Worm (Caenorhabditis elegans) whole organism, young adult: ENCODE measurements around the gene avr-15.

Experiments
- B0261.1 ChIP-seq: sonication (generic microtip); optimal IDR thresholded peaks from 2 replicates; lab custom pipeline; 2016; ENCODE audit warnings: mild to moderate bottlenecking, missing genetic modification characterization, moderate library complexity, missing compliant biosample characterization
- C06A6.2 ChIP-seq: fragments of 200-800 bp; sonication (Bioruptor generic); conservative IDR thresholded peaks from 2 replicates; pipeline ENCODE4 v1.3.6; 2022; ENCODE audit warnings: missing genetic modification characterization, missing compliant biosample characterization
- C17E4.6 ChIP-seq: fragments of 200-800 bp; sonication (Bioruptor generic); IDR thresholded peaks from 2 replicates; pipeline ENCODE4 v1.3.6; 2022; ENCODE audit warnings: missing genetic modification reagents, missing genetic modification characterization, missing compliant biosample characterization
- D2030.7 ChIP-seq: fragments of 200-800 bp; sonication (Bioruptor generic); IDR thresholded peaks from 2 replicates; pipeline ENCODE4 v1.3.6; 2022; ENCODE audit warnings: missing genetic modification reagents, missing genetic modification characterization, missing compliant biosample characterization
- F10E7.11 ChIP-seq: sonication (generic microtip); optimal IDR thresholded peaks from 2 replicates; lab custom pipeline; 2017; ENCODE audit warnings: mild to moderate bottlenecking, missing genetic modification characterization, moderate library complexity, missing compliant biosample characterization
- F23B12.7 ChIP-seq: sonication (generic microtip); optimal IDR thresholded peaks from 2 replicates; lab custom pipeline; 2017; ENCODE audit warnings: missing genetic modification characterization, mild to moderate bottlenecking, missing compliant biosample characterization, antibody characterized with exemption, moderate library complexity; ENCODE audit not compliant: insufficient read depth
- F37B4.10 ChIP-seq: fragments of 200-800 bp; sonication (Bioruptor generic); IDR thresholded peaks from 2 replicates; pipeline ENCODE4 v1.3.6; 2022; ENCODE audit warnings: missing genetic modification characterization, missing compliant biosample characterization
- F49E8.2 ChIP-seq: sonication (generic microtip); optimal IDR thresholded peaks from 3 replicates; lab custom pipeline; 2017; ENCODE audit warnings: missing genetic modification characterization, mild to moderate bottlenecking, missing compliant biosample characterization, antibody characterized with exemption, moderate library complexity; ENCODE audit not compliant: insufficient read depth
- F57C9.4 ChIP-seq: sonication (generic microtip); optimal IDR thresholded peaks from 2 replicates; lab custom pipeline; 2017; ENCODE audit warnings: mild to moderate bottlenecking, missing genetic modification characterization, missing compliant biosample characterization
- K11D2.4 ChIP-seq: fragments of 200-800 bp; sonication (Bioruptor generic); IDR thresholded peaks from 2 replicates; pipeline ENCODE4 v1.3.6; 2022; ENCODE audit warnings: missing genetic modification reagents, missing genetic modification characterization, missing compliant biosample characterization
- K12H6.12 ChIP-seq: fragments of 200-800 bp; sonication (Bioruptor generic); optimal IDR thresholded peaks from 2 replicates; lab custom pipeline; 2018; ENCODE audit warnings: mild to moderate bottlenecking, missing genetic modification characterization, missing compliant biosample characterization
- ZK185.1 ChIP-seq: sonication (generic microtip); optimal IDR thresholded peaks from 2 replicates; lab custom pipeline; 2016; ENCODE audit warnings: mild to moderate bottlenecking, missing genetic modification characterization, missing compliant biosample characterization; ENCODE audit not compliant: poor library complexity, severe bottlenecking
- ama-1 ChIP-seq, 3 experiments: fragments of 150-350 bp in 1 of 3; sonication (generic microtip) in 2 of 3; optimal IDR thresholded peaks; 2 replicates each; lab custom pipeline; 2014 to 2018; ENCODE audit warnings: missing biosample characterization in 2 of 3, missing genetic modification characterization in 2 of 3, missing genetic modification reagents in 2 of 3
- atf-7 ChIP-seq: sonication (generic microtip); optimal IDR thresholded peaks from 2 replicates; lab custom pipeline; 2017; ENCODE audit warnings: mild to moderate bottlenecking, missing genetic modification characterization, missing compliant biosample characterization
- attf-3 ChIP-seq: fragments of 200-800 bp; sonication (Bioruptor generic); conservative IDR thresholded peaks from 2 replicates; pipeline ENCODE4 v1.3.6; 2022; ENCODE audit warnings: missing genetic modification reagents, missing genetic modification characterization, missing compliant biosample characterization
- cebp-1 ChIP-seq, 2 experiments: fragments of 200-800 bp in 1 of 2; sonication (Bioruptor generic) in 1 of 2; sonication (generic microtip) in 1 of 2; IDR thresholded peaks in 1 of 2; optimal IDR thresholded peaks in 1 of 2; 2 replicates each; pipeline versions ENCODE4 v1.3.6 to Lab custom; 2017 to 2022; ENCODE audit warnings: missing compliant biosample characterization in 2 of 2, missing genetic modification characterization in 2 of 2, mild to moderate bottlenecking in 1 of 2, missing genetic modification reagents in 1 of 2, moderate library complexity in 1 of 2
- ceh-27 ChIP-seq: fragments of 200-800 bp; sonication (Bioruptor generic); optimal IDR thresholded peaks from 2 replicates; lab custom pipeline; 2018; ENCODE audit warnings: mild to moderate bottlenecking, missing genetic modification characterization, moderate library complexity, missing compliant biosample characterization
- ceh-91 ChIP-seq: fragments of 200-800 bp; sonication (Bioruptor generic); IDR thresholded peaks from 2 replicates; pipeline ENCODE4 v1.3.6; 2022; ENCODE audit warnings: missing genetic modification reagents, missing genetic modification characterization, missing compliant biosample characterization
- dox-1 ChIP-seq: fragments of 200-800 bp; sonication (Bioruptor generic); IDR thresholded peaks from 2 replicates; pipeline ENCODE4 v1.3.6; 2022; ENCODE audit warnings: missing genetic modification reagents, missing genetic modification characterization, missing compliant biosample characterization
- egl-18 ChIP-seq: fragments of 200-800 bp; sonication (Bioruptor generic); IDR thresholded peaks from 2 replicates; pipeline ENCODE4 v1.3.6; 2022; ENCODE audit warnings: missing genetic modification reagents, missing genetic modification characterization, missing compliant biosample characterization
- hmg-1.2 ChIP-seq: fragments of 200-800 bp; sonication (Bioruptor generic); IDR thresholded peaks from 2 replicates; pipeline ENCODE4 v1.3.6; 2022; ENCODE audit warnings: missing genetic modification reagents, missing genetic modification characterization, missing compliant biosample characterization
- hsf-1 ChIP-seq: fragments of 200-800 bp; sonication (Bioruptor generic); IDR thresholded peaks from 2 replicates; pipeline ENCODE4 v1.3.6; 2022; ENCODE audit warnings: missing genetic modification reagents, missing genetic modification characterization, missing compliant biosample characterization
- lsl-1 ChIP-seq: fragments of 200-800 bp; sonication (Bioruptor generic); optimal IDR thresholded peaks from 2 replicates; lab custom pipeline; 2018; ENCODE audit warnings: mild to moderate bottlenecking, missing genetic modification characterization, moderate library complexity, missing compliant biosample characterization
- madf-3 ChIP-seq: fragments of 200-800 bp; sonication (Bioruptor generic); IDR thresholded peaks from 2 replicates; pipeline ENCODE4 v1.3.6; 2022; ENCODE audit warnings: missing genetic modification reagents, missing genetic modification characterization, missing compliant biosample characterization
- mel-28 ChIP-seq: sonication (generic microtip); optimal IDR thresholded peaks from 2 replicates; lab custom pipeline; 2016; ENCODE audit warnings: borderline replicate concordance, mild to moderate bottlenecking, missing genetic modification characterization, missing compliant biosample characterization
- nfya-2 ChIP-seq: fragments of 200-800 bp; sonication (Bioruptor generic); IDR thresholded peaks from 2 replicates; pipeline ENCODE4 v1.3.6; 2022; ENCODE audit warnings: missing genetic modification reagents, missing genetic modification characterization, missing compliant biosample characterization
- nhr-120 ChIP-seq: fragments of 200-800 bp; sonication (Bioruptor generic); IDR thresholded peaks from 2 replicates; pipeline ENCODE4 v1.3.6; 2022; ENCODE audit warnings: missing genetic modification characterization, missing compliant biosample characterization
- nhr-27 ChIP-seq: fragments of 200-800 bp; sonication (Bioruptor generic); optimal IDR thresholded peaks from 2 replicates; lab custom pipeline; 2018; ENCODE audit warnings: mild to moderate bottlenecking, missing genetic modification characterization, moderate library complexity, missing compliant biosample characterization
- nhr-80 ChIP-seq: sonication (generic microtip); optimal IDR thresholded peaks from 2 replicates; lab custom pipeline; 2016; ENCODE audit warnings: missing genetic modification characterization, missing compliant biosample characterization
- nhr-90 ChIP-seq: sonication (generic microtip); optimal IDR thresholded peaks from 2 replicates; lab custom pipeline; 2016; ENCODE audit warnings: missing genotype, mild to moderate bottlenecking, missing genetic modification characterization, missing compliant biosample characterization
- pha-4 ChIP-seq: fragments of 150-350 bp; sonication (generic microtip); optimal IDR thresholded peaks from 2 replicates; lab custom pipeline; 2014; ENCODE audit warnings: missing biosample characterization, missing genetic modification reagents, missing genetic modification characterization
- rcor-1 ChIP-seq: fragments of 200-800 bp; sonication (Bioruptor generic); IDR thresholded peaks from 2 replicates; pipeline ENCODE4 v1.3.6; 2022; ENCODE audit warnings: missing genetic modification reagents, missing genetic modification characterization, missing compliant biosample characterization
- rec-8 ChIP-seq, 2 experiments: sonication (generic microtip); optimal IDR thresholded peaks; 2 replicates each; lab custom pipeline; 2016; ENCODE audit warnings: mild to moderate bottlenecking in 2 of 2, missing genetic modification characterization in 2 of 2, missing genetic modification reagents in 2 of 2, missing genotype in 2 of 2, missing biosample characterization in 1 of 2, missing compliant biosample characterization in 1 of 2, moderate library complexity in 1 of 2
- repo-1 ChIP-seq: sonication (generic microtip); optimal IDR thresholded peaks from 2 replicates; lab custom pipeline; 2017; ENCODE audit warnings: mild to moderate bottlenecking, missing genetic modification characterization, missing compliant biosample characterization
- rpc-1 ChIP-seq, 2 experiments: fragments of 150-350 bp in 1 of 2; sonication (generic microtip) in 1 of 2; optimal IDR thresholded peaks; 2 replicates each; lab custom pipeline; 2014 to 2018; ENCODE audit warnings: missing biosample characterization in 1 of 2, missing genetic modification characterization in 1 of 2, missing genetic modification reagents in 1 of 2, missing genotype in 1 of 2
- snpc-1.3 ChIP-seq: sonication (generic microtip); optimal IDR thresholded peaks from 2 replicates; lab custom pipeline; 2017; ENCODE audit warnings: missing genetic modification characterization, mild to moderate bottlenecking, missing compliant biosample characterization, antibody characterized with exemption, moderate library complexity, missing genotype, missing genetic modification reagents; ENCODE audit not compliant: insufficient read depth
- snpc-3.4 ChIP-seq: sonication (generic microtip); optimal IDR thresholded peaks from 2 replicates; lab custom pipeline; 2017; ENCODE audit warnings: missing genetic modification characterization, mild to moderate bottlenecking, missing compliant biosample characterization, antibody characterized with exemption, moderate library complexity, missing genotype, missing genetic modification reagents
- snpc-4 ChIP-seq, 5 experiments: fragments of 150-350 bp in 1 of 5; sonication (generic microtip) in 4 of 5; optimal IDR thresholded peaks; 2 replicates each; lab custom pipeline; 2014 to 2018; ENCODE audit warnings: missing genetic modification characterization in 5 of 5, missing biosample characterization in 3 of 5, antibody characterized with exemption in 2 of 5, mild to moderate bottlenecking in 2 of 5, missing compliant biosample characterization in 2 of 5, missing genotype in 2 of 5, moderate library complexity in 2 of 5, missing genetic modification reagents in 1 of 5
- tlf-1 ChIP-seq: fragments of 200-800 bp; sonication (Bioruptor generic); optimal IDR thresholded peaks from 2 replicates; lab custom pipeline; 2018; ENCODE audit warnings: mild to moderate bottlenecking, missing genetic modification characterization, missing compliant biosample characterization
- ztf-18 ChIP-seq: sonication (generic microtip); optimal IDR thresholded peaks from 2 replicates; lab custom pipeline; 2016; ENCODE audit warnings: missing genotype, mild to moderate bottlenecking, missing genetic modification characterization, missing compliant biosample characterization

avr-15 gene

DNA sequence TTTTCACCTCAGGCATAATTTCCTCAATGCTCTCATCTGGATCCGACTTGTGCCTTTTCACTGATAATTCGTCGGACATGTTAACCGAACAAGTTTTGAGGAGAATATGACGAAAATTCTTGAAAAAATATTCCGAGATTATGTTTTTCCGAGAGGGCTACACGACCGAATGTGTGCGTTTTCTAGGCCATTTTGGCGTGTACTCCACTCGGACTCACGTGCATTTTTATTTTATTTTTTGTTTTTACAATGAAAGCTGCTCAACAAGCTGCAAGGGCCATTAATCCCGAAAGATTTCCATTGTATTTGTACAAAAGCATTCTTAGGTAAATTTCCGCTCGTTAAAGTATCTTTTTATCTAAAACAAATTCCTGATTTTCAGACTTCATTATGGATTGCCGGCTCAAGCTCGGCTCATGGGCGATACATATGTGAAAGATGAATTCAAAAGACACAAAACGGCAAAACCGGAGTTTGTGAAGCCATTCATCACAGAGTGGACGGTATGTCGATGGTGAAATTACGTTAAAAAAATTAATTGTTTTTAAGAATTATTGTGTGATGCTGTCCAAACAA is 43.2 kb downstream of the avr-15 start, which contains the start of the genes F25H9.6 and F25H9.7 (continued):
- TF ChIP-seq madf-3 (GFP tag; lab: Robert Waterston, UW), result no peak; the same call in 1 of the 2 replicates
- TF ChIP-seq snpc-3.4 (tag; lab: Kevin White, UChicago), result peak; percentile 51
- TF ChIP-seq K11D2.4 (GFP tag; lab: Robert Waterston, UW), result peak; percentile 79
- peak; percentile 25; the same call in 1 of the 2 replicates for TF ChIP-seq cebp-1 (GFP tag; IDR thresholded peaks at IDR 0.05; lab: Robert Waterston, UW)
- peak; percentile 62 for TF ChIP-seq cebp-1 (tag; optimal IDR thresholded peaks at IDR 0.05; lab: Kevin White, UChicago)
- TF ChIP-seq K12H6.12 (tag; lab: Kevin White, UChicago), result peak; percentile 92
- peak; percentile 58 for TF ChIP-seq repo-1 (tag; lab: Kevin White, UChicago)
- peak; percentile 24; the same call in 1 of the 2 replicates for TF ChIP-seq C17E4.6 (GFP tag; lab: Robert Waterston, UW)
- peak; percentile 46 for TF ChIP-seq nhr-27
- TF ChIP-seq ZK185.1 (tag; lab: Kevin White, UChicago), result peak; percentile 95
- peak; percentile 31 for TF ChIP-seq snpc-1.3 (tag; lab: Kevin White, UChicago)
- peak; percentile 24 for TF ChIP-seq F57C9.4 (tag; lab: Kevin White, UChicago)
- TF ChIP-seq F49E8.2 (tag; lab: Kevin White, UChicago), result no peak
- TF ChIP-seq hsf-1 (GFP tag; lab: Robert Waterston, UW), result peak; percentile 60; the same call in 1 of the 2 replicates
- TF ChIP-seq C06A6.2 (GFP tag; lab: Robert Waterston, UW), result no peak
- TF ChIP-seq D2030.7 (GFP tag; lab: Robert Waterston, UW), result peak; percentile 77
- no peak for TF ChIP-seq pha-4 (tag; lab: Kevin White, UChicago)
- peak; percentile 78 for TF ChIP-seq attf-3
- no peak for TF ChIP-seq rpc-1 (optimal IDR thresholded peaks at IDR 0.05; lab: Kevin White, UChicago)
- TF ChIP-seq rpc-1 (tag; optimal IDR thresholded peaks at IDR 0.05; lab: Kevin White, UChicago), result no peak
- TF ChIP-seq B0261.1 (tag; lab: Kevin White, UChicago), result peak; percentile 11
- TF ChIP-seq nhr-120 (GFP tag; lab: Robert Waterston, UW), result 0 out of 2 replicates have a peak, but pooled peaks have one; percentile 58
- peak; percentile 52 for TF ChIP-seq lsl-1 (GFP tag; lab: Kevin White, UChicago)
- peak; percentile 16 for TF ChIP-seq F23B12.7 (tag; lab: Kevin White, UChicago)
- 0 out of 2 replicates have a peak, but pooled peaks have one; percentile 7 for TF ChIP-seq egl-18
- TF ChIP-seq ama-1 (optimal IDR thresholded peaks at IDR 0.05; lab: Kevin White, UChicago), result no peak
- TF ChIP-seq ama-1 (GFP tag; optimal IDR thresholded peaks at IDR 0.05; lab: Kevin White, UChicago), result peak in 1 of 2 experiments; percentile 63
- TF ChIP-seq mel-28 (tag; lab: Kevin White, UChicago), result no peak

DNA sequence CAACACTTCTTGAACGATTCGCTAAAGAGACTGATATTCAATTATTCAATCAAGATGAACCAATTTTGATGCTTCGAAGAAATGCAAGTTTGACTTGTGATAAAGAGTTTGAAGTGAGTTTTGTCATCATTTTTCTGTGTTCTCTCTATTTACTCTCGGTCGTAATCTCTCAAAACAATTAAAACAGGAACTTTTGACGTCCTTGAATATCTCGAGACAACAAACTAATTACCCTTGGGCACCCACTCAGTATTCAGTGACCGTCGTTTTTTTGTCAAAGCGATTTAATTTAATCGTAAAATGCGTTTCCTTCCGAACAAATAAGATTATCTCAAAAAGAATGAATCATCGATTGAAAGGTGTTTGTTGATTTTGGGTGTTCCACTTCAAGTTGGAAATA is 47.4 kb downstream of the avr-15 start:
- TF ChIP-seq ceh-91 (GFP tag; lab: Robert Waterston, UW), result no peak
- TF ChIP-seq snpc-4 (GFP tag; optimal IDR thresholded peaks at IDR 0.05; lab: Kevin White, UChicago), result no peak
- TF ChIP-seq snpc-4 (tag; optimal IDR thresholded peaks at IDR 0.05; lab: Kevin White, UChicago), result no peak
- TF ChIP-seq nfya-2, result no peak
- TF ChIP-seq ceh-27, result peak; percentile 4
- no peak for TF ChIP-seq D2030.7 (GFP tag; lab: Robert Waterston, UW)
- TF ChIP-seq rec-8 (tag; optimal IDR thresholded peaks at IDR 0.05; lab: Kevin White, UChicago), result no peak
- no peak for TF ChIP-seq F10E7.11 (tag; lab: Kevin White, UChicago)

DNA sequence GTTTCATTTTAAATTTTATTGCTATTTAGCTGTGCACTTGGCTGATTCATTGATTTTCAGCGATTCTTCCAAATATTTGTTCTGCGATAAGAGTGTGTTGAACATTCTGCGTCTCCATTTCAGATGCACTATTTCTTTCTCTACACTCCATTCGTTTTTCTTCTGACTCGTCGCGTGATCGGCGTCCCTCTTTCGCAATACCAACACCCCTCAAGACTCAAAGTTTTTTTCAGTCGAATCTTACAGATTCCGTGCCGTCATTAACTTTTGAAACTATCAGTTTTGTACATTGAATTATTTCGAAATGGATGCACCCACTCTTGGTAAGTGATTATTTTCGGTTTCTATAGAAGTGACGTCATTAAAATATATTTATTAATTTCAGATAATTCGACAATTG is 48.5 kb downstream of the avr-15 start, which contains the start of gene frm-10:
TSS of gene frm-10 (plus strand) at position 234 of the 400 bp plus-strand sequence.
- TF ChIP-seq pha-4 (tag; lab: Kevin White, UChicago) (peak; percentile 34), F37B4.10 (GFP tag; lab: Robert Waterston, UW) (no peak), C06A6.2 (GFP tag; lab: Robert Waterston, UW) (peak; percentile 51; the same call in 1 of the 2 replicates), ztf-18 (peak; percentile 39), hsf-1 (GFP tag; lab: Robert Waterston, UW) (no peak), K11D2.4 (GFP tag; lab: Robert Waterston, UW) (peak; percentile 34; the same call in 1 of the 2 replicates), egl-18 (no peak), dox-1 (GFP tag; lab: Robert Waterston, UW) (peak; percentile 84; the same call in 1 of the 2 replicates), rcor-1 (0 out of 2 replicates have a peak, but pooled peaks have one; percentile 36), nhr-80 (tag; lab: Kevin White, UChicago) (peak; percentile 94), ceh-91 (GFP tag; lab: Robert Waterston, UW) (no peak), snpc-1.3 (tag; lab: Kevin White, UChicago) (no peak), tlf-1 (GFP tag; lab: Kevin White, UChicago) (no peak), hmg-1.2 (GFP tag; lab: Robert Waterston, UW) (peak; percentile 93), K12H6.12 (tag; lab: Kevin White, UChicago) (no peak), nhr-90 (tag; lab: Kevin White, UChicago) (peak; percentile 45), atf-7 (tag; lab: Kevin White, UChicago) (peak; percentile 84)
